In the genomic region with DNA sequence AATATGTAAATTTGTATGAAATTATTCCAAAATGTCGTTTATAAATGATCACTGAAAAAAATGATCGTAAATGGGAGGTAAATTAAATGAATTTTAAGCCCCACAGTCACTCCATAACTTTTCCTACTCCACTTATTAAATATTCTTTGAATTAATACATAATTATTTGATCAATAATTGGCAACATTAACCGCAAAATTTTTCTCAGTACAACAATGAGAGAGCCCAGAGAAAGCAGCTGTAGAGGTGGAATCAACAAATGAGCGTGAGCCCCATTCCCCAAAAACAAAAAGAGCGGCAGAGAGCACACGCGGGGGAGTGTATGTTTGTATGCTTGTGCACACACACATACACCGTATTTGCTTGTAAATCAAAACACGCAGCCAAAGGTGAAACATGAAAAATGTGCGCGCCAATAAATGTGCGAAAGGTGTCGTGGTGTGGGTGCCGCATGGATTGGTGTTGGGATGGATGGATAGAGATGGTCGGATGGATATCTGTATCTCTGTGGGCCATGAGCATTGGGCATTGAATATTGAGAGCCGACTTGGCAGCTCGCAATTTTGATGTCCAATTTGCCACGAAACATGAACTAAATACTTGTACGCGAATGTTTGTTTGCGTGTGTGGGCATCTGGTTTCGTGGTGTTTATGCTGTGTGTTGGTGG, we compare ENCODE assay signal across 6 fruit fly cellular contexts.
A peak's percentile ranks its signal among the peaks of the same experiment; 100 is the strongest.
TF ChIP-seq lines count a peak whose summit lies in the region.

No protein-coding gene starts in this region.

- peak; percentile 73 for TF ChIP-seq CTCF in whole organism, embryonic (GFP tag; optimal IDR thresholded peaks at IDR 0.05; lab: Kevin White, UChicago)

TF ChIP-seq in whole organism, 6 proteins besides CTCF, POLR2A, EP300 and RAD21:
- TF ChIP-seq Dll (optimal IDR thresholded peaks at IDR 0.05; lab: Kevin White, UChicago), result peak; percentile 92
- TF ChIP-seq CG8478 (optimal IDR thresholded peaks at IDR 0.05; lab: Kevin White, UChicago), result no peak

TF ChIP-seq in whole organism, adult, 20 proteins besides CTCF, POLR2A, EP300 and RAD21 (continues in another document):
- TF ChIP-seq tj (GFP tag; optimal IDR thresholded peaks at IDR 0.05; lab: Kevin White, UChicago) (peak; percentile 67), ovo (GFP tag; optimal IDR thresholded peaks at IDR 0.05; lab: Kevin White, UChicago) (peak; percentile 32), Mnt (GFP tag; optimal IDR thresholded peaks at IDR 0.05; lab: Kevin White, UChicago) (peak; percentile 57), cic (GFP tag; optimal IDR thresholded peaks at IDR 0.05; lab: Kevin White, UChicago) (peak; percentile 71), Hr96 (GFP tag; optimal IDR thresholded peaks at IDR 0.05; lab: Kevin White, UChicago) (peak; percentile 60), cnc (optimal IDR thresholded peaks at IDR 0.05; lab: Kevin White, UChicago) (no peak), CG12768 (GFP tag; optimal IDR thresholded peaks at IDR 0.05; lab: Kevin White, UChicago) (peak; percentile 91), CG1620 (GFP tag; optimal IDR thresholded peaks at IDR 0.05; lab: Kevin White, UChicago) (peak; percentile 41), CG7101 (tag; optimal IDR thresholded peaks at IDR 0.05; lab: Kevin White, UChicago) (peak; percentile 95), CG33017 (tag; optimal IDR thresholded peaks at IDR 0.05; lab: Kevin White, UChicago) (peak; percentile 95), bab1 (GFP tag; optimal IDR thresholded peaks at IDR 0.05; lab: Kevin White, UChicago) (peak; percentile 74), pad (GFP tag; optimal IDR thresholded peaks at IDR 0.05; lab: Kevin White, UChicago) (peak; percentile 72), CG11617 (GFP tag; optimal IDR thresholded peaks at IDR 0.05; lab: Kevin White, UChicago) (peak; percentile 88), CG5204 (GFP tag; optimal IDR thresholded peaks at IDR 0.05; lab: Kevin White, UChicago) (peak; percentile 93), Crg-1 (GFP tag; optimal IDR thresholded peaks at IDR 0.05; lab: Kevin White, UChicago) (peak; percentile 66), CG7045 (GFP tag; optimal IDR thresholded peaks at IDR 0.05; lab: Kevin White, UChicago) (peak; percentile 94)

TF ChIP-seq in whole organism, embryonic, 481 proteins besides CTCF, POLR2A, EP300 and RAD21 (continues in another document):
- TF ChIP-seq vnd (GFP tag; IDR thresholded peaks at IDR 0.05; lab: Robert Waterston, UW; ENCODE audit: partially characterized antibody) (no peak), zf30C (GFP tag; optimal IDR thresholded peaks at IDR 0.05; lab: Kevin White, UChicago) (peak; percentile 92), CG4730 (GFP tag; IDR thresholded peaks at IDR 0.05; lab: Robert Waterston, UW) (no peak), ems (GFP tag; optimal IDR thresholded peaks at IDR 0.05; lab: Kevin White, UChicago) (peak; percentile 91), inv (GFP tag; IDR thresholded peaks at IDR 0.05; lab: Robert Waterston, UW; ENCODE audit: partially characterized antibody) (no peak), CG17568 (GFP tag; optimal IDR thresholded peaks at IDR 0.05; lab: Kevin White, UChicago) (peak; percentile 98), YL-1 (GFP tag; optimal IDR thresholded peaks at IDR 0.05; lab: Kevin White, UChicago) (peak; percentile 93), ham (GFP tag; IDR thresholded peaks at IDR 0.05; lab: Robert Waterston, UW) (no peak), CG2120 (GFP tag; optimal IDR thresholded peaks at IDR 0.05; lab: Kevin White, UChicago) (peak; percentile 99), MESR4 (GFP tag; optimal IDR thresholded peaks at IDR 0.05; lab: Kevin White, UChicago) (peak; percentile 73), danr (GFP tag; IDR thresholded peaks at IDR 0.05; lab: Robert Waterston, UW) (no peak), CG1233 (GFP tag; optimal IDR thresholded peaks at IDR 0.05; lab: Kevin White, UChicago) (peak; percentile 98), corto (GFP tag; optimal IDR thresholded peaks at IDR 0.05; lab: Kevin White, UChicago) (peak; percentile 93), CG3407 (GFP tag; optimal IDR thresholded peaks at IDR 0.05; lab: Kevin White, UChicago) (peak; percentile 97), CG11504 (tag; optimal IDR thresholded peaks at IDR 0.05; lab: Kevin White, UChicago) (peak; percentile 98), CHES-1-like (GFP tag; optimal IDR thresholded peaks at IDR 0.05; lab: Kevin White, UChicago) (peak; percentile 93)

TF ChIP-seq in whole organism, prepupa, 60 proteins besides CTCF, POLR2A, EP300 and RAD21 (continues in another document):
- peak; percentile 92 to 97 for TF ChIP-seq salr (GFP tag; optimal IDR thresholded peaks at IDR 0.05; lab: Kevin White, UChicago)
- TF ChIP-seq CG6163 (GFP tag; IDR thresholded peaks at IDR 0.05; lab: Robert Waterston, UW), result no peak
- peak; percentile 98 for TF ChIP-seq Smox (GFP tag; optimal IDR thresholded peaks at IDR 0.05; lab: Kevin White, UChicago)
- TF ChIP-seq net (GFP tag; optimal IDR thresholded peaks at IDR 0.05; lab: Kevin White, UChicago), result peak; percentile 98
- peak; percentile 95 for TF ChIP-seq dsx (GFP tag; optimal IDR thresholded peaks at IDR 0.05; lab: Kevin White, UChicago; ENCODE audit: poor library complexity, severe bottlenecking)
- TF ChIP-seq CG6792 (GFP tag; optimal IDR thresholded peaks at IDR 0.05; lab: Kevin White, UChicago), result peak; percentile 97
- peak; percentile 94 for TF ChIP-seq CG16779 (tag; optimal IDR thresholded peaks at IDR 0.05; lab: Kevin White, UChicago)
- TF ChIP-seq CG31627 (GFP tag; optimal IDR thresholded peaks at IDR 0.05; lab: Kevin White, UChicago), result peak; percentile 97
- TF ChIP-seq eg (GFP tag; IDR thresholded peaks at IDR 0.05; lab: Robert Waterston, UW), result no peak
- peak; percentile 99 for TF ChIP-seq Hr4 (GFP tag; optimal IDR thresholded peaks at IDR 0.05; lab: Kevin White, UChicago)
- TF ChIP-seq CG34406 (GFP tag; optimal IDR thresholded peaks at IDR 0.05; lab: Kevin White, UChicago), result peak; percentile 98
- no peak for TF ChIP-seq CG8119 (GFP tag; IDR thresholded peaks at IDR 0.05; lab: Robert Waterston, UW)
- TF ChIP-seq achi (GFP tag; optimal IDR thresholded peaks at IDR 0.05; lab: Kevin White, UChicago), result peak; percentile 97
- TF ChIP-seq Sox14 (GFP tag; optimal IDR thresholded peaks at IDR 0.05; lab: Kevin White, UChicago), result peak; percentile 97
- peak; percentile 96 for TF ChIP-seq CG11902 (GFP tag; optimal IDR thresholded peaks at IDR 0.05; lab: Kevin White, UChicago)
- peak; percentile 93 for TF ChIP-seq Ets21C (GFP tag; optimal IDR thresholded peaks at IDR 0.05; lab: Kevin White, UChicago)
- peak; percentile 92 for TF ChIP-seq dac (GFP tag; optimal IDR thresholded peaks at IDR 0.05; lab: Kevin White, UChicago)

TF ChIP-seq in whole organism, pupa, 21 proteins besides CTCF, POLR2A, EP300 and RAD21 (continues in another document):
- TF ChIP-seq Pif1B (GFP tag; optimal IDR thresholded peaks at IDR 0.05; lab: Kevin White, UChicago) (peak; percentile 94), CG13204 (GFP tag; optimal IDR thresholded peaks at IDR 0.05; lab: Kevin White, UChicago) (peak; percentile 81), D1 (tag; optimal IDR thresholded peaks at IDR 0.05; lab: Kevin White, UChicago) (peak; percentile 95), CG10348 (GFP tag; IDR thresholded peaks at IDR 0.05; lab: Robert Waterston, UW) (no peak), CG8159 (tag; optimal IDR thresholded peaks at IDR 0.05; lab: Kevin White, UChicago) (peak; percentile 96), CG4496 (GFP tag; IDR thresholded peaks at IDR 0.05; lab: Robert Waterston, UW) (no peak), Ets98B (GFP tag; IDR thresholded peaks at IDR 0.05; lab: Robert Waterston, UW) (no peak), CG17806 (tag; optimal IDR thresholded peaks at IDR 0.05; lab: Kevin White, UChicago) (peak; percentile 95), CG8301 (tag; optimal IDR thresholded peaks at IDR 0.05; lab: Kevin White, UChicago) (peak; percentile 98), Pif1A (GFP tag; optimal IDR thresholded peaks at IDR 0.05; lab: Kevin White, UChicago) (peak; percentile 93), fd96Ca (GFP tag; IDR thresholded peaks at IDR 0.05; lab: Robert Waterston, UW) (no peak), gl (tag; optimal IDR thresholded peaks at IDR 0.05; lab: Kevin White, UChicago) (peak; percentile 87), CG34367 (tag; optimal IDR thresholded peaks at IDR 0.05; lab: Kevin White, UChicago) (peak; percentile 96), CG32121 (GFP tag; IDR thresholded peaks at IDR 0.05; lab: Robert Waterston, UW) (no peak), Snoo (tag; optimal IDR thresholded peaks at IDR 0.05; lab: Kevin White, UChicago) (peak; percentile 98), CG14655 (GFP tag; optimal IDR thresholded peaks at IDR 0.05; lab: Kevin White, UChicago) (peak; percentile 97), CG9948 (tag; optimal IDR thresholded peaks at IDR 0.05; lab: Kevin White, UChicago) (peak; percentile 97), EcR (GFP tag; optimal IDR thresholded peaks at IDR 0.05; lab: Kevin White, UChicago) (peak; percentile 3)

TF ChIP-seq in whole organism, wandering third instar larva, 38 proteins besides CTCF, POLR2A, EP300 and RAD21 (continues in another document):
- TF ChIP-seq psq (GFP tag; optimal IDR thresholded peaks at IDR 0.05; lab: Kevin White, UChicago) (peak; percentile 96), rgr (GFP tag; optimal IDR thresholded peaks at IDR 0.05; lab: Kevin White, UChicago) (peak; percentile 98), CrebA (GFP tag; optimal IDR thresholded peaks at IDR 0.05; lab: Kevin White, UChicago; ENCODE audit: borderline replicate concordance) (peak; percentile 4), pan (optimal IDR thresholded peaks at IDR 0.05; lab: Kevin White, UChicago) (no peak), Dfd (GFP tag; optimal IDR thresholded peaks at IDR 0.05; lab: Kevin White, UChicago) (peak; percentile 83), dmrt93B (GFP tag; optimal IDR thresholded peaks at IDR 0.05; lab: Kevin White, UChicago) (peak; percentile 94), tai (GFP tag; optimal IDR thresholded peaks at IDR 0.05; lab: Kevin White, UChicago) (peak; percentile 93), Hr78 (GFP tag; optimal IDR thresholded peaks at IDR 0.05; lab: Kevin White, UChicago) (no peak), Dif (GFP tag; optimal IDR thresholded peaks at IDR 0.05; lab: Kevin White, UChicago; ENCODE audit: partially characterized antibody) (peak; percentile 72), Rel (GFP tag; optimal IDR thresholded peaks at IDR 0.05; lab: Kevin White, UChicago) (peak; percentile 83), Rel (tag; optimal IDR thresholded peaks at IDR 0.05; lab: Kevin White, UChicago) (peak; percentile 58), Jra (GFP tag; optimal IDR thresholded peaks at IDR 0.05; lab: Kevin White, UChicago) (peak; percentile 72), sage (GFP tag; optimal IDR thresholded peaks at IDR 0.05; lab: Kevin White, UChicago) (peak; percentile 93), dsf (GFP tag; optimal IDR thresholded peaks at IDR 0.05; lab: Kevin White, UChicago; ENCODE audit: borderline replicate concordance) (peak; percentile 93), CG32264 (GFP tag; optimal IDR thresholded peaks at IDR 0.05; lab: Kevin White, UChicago) (peak; percentile 88), fru (GFP tag; optimal IDR thresholded peaks at IDR 0.05; lab: Kevin White, UChicago) (peak; percentile 96), N (GFP tag; optimal IDR thresholded peaks at IDR 0.05; lab: Kevin White, UChicago) (no peak), Sp1 (GFP tag; optimal IDR thresholded peaks at IDR 0.05; lab: Kevin White, UChicago) (peak; percentile 98), woc (GFP tag; optimal IDR thresholded peaks at IDR 0.05; lab: Kevin White, UChicago) (peak; percentile 80), h (GFP tag; optimal IDR thresholded peaks at IDR 0.05; lab: Kevin White, UChicago) (peak; percentile 98)
